Worm (Caenorhabditis elegans) whole organism, L4 larva: Measurements from ENCODE around the gene Y73F8A.15.
"Not testable (repeated sequence)": the region's sequence is repeated elsewhere in the genome, so short reads cannot be mapped to it uniquely, and the experiment has no call there.

Experiments used
- F26F4.8 ChIP-seq: fragments of 200-800 bp; sonication (Bioruptor generic); conservative IDR thresholded peaks from 2 replicates; pipeline ENCODE4 v1.3.6; 2022; ENCODE audit warnings: missing genetic modification characterization, missing compliant biosample characterization
- attf-4 ChIP-seq: sonication (generic microtip); optimal IDR thresholded peaks from 3 replicates; lab custom pipeline; 2017; ENCODE audit warnings: missing biosample characterization, missing genetic modification characterization
- ceh-28 ChIP-seq: fragments of 150-350 bp; optimal IDR thresholded peaks from 2 replicates; lab custom pipeline; 2014; ENCODE audit warnings: missing biosample characterization, missing genetic modification reagents, missing genetic modification characterization
- ceh-82 ChIP-seq: sonication (generic microtip); optimal IDR thresholded peaks from 2 replicates; lab custom pipeline; 2017; ENCODE audit warnings: missing biosample characterization, missing genetic modification characterization
- daf-16 ChIP-seq, 3 experiments: sonication (generic microtip); optimal IDR thresholded peaks; 2 replicates each; lab custom pipeline; 2016 to 2017; ENCODE audit warnings: missing genetic modification characterization in 3 of 3, missing genetic modification reagents in 3 of 3, mild to moderate bottlenecking in 2 of 3, missing compliant biosample characterization in 2 of 3, missing biosample characterization in 1 of 3, moderate library complexity in 1 of 3
- daf-19 ChIP-seq: fragments of 200-800 bp; sonication (Bioruptor generic); conservative IDR thresholded peaks from 2 replicates; pipeline ENCODE4 v1.3.6; 2022; ENCODE audit warnings: missing genetic modification characterization, missing compliant biosample characterization
- duxl-1 ChIP-seq: sonication (generic microtip); optimal IDR thresholded peaks from 2 replicates; lab custom pipeline; 2016; ENCODE audit warnings: mild to moderate bottlenecking, missing genetic modification characterization, moderate library complexity, missing compliant biosample characterization; ENCODE audit not compliant: poor library complexity
- fkh-10 ChIP-seq: fragments of 150-350 bp; optimal IDR thresholded peaks from 2 replicates; lab custom pipeline; 2014; ENCODE audit warnings: missing biosample characterization, missing genetic modification reagents, missing genetic modification characterization
- gei-8 ChIP-seq: fragments of 200-800 bp; sonication (Bioruptor generic); optimal IDR thresholded peaks from 2 replicates; lab custom pipeline; 2018; ENCODE audit warnings: mild to moderate bottlenecking, missing genetic modification characterization, missing compliant biosample characterization
- hif-1 ChIP-seq, 2 experiments: sonication (generic microtip); optimal IDR thresholded peaks; 2 replicates each; lab custom pipeline; 2016 to 2017; ENCODE audit warnings: missing compliant biosample characterization in 2 of 2, missing genetic modification characterization in 2 of 2, missing genetic modification reagents in 2 of 2, missing genotype in 2 of 2, mild to moderate bottlenecking in 1 of 2
- lin-13 ChIP-seq: fragments of 150-350 bp; optimal IDR thresholded peaks from 2 replicates; lab custom pipeline; 2014; ENCODE audit warnings: missing biosample characterization, missing genetic modification reagents, missing genetic modification characterization
- lin-38 ChIP-seq: fragments of 200-800 bp; sonication (Bioruptor generic); IDR thresholded peaks from 2 replicates; pipeline ENCODE4 v1.3.6; 2022; ENCODE audit warnings: missing genetic modification reagents, missing genetic modification characterization, missing compliant biosample characterization
- lin-39 ChIP-seq: fragments of 150-350 bp; optimal IDR thresholded peaks from 2 replicates; lab custom pipeline; 2014; ENCODE audit warnings: missing biosample characterization, missing genetic modification reagents, missing genetic modification characterization
- lsy-2 ChIP-seq, 2 experiments: fragments of 150-350 bp in 1 of 2; sonication (generic microtip) in 1 of 2; optimal IDR thresholded peaks; 2 replicates each; lab custom pipeline; 2014 to 2017; ENCODE audit warnings: missing biosample characterization in 2 of 2, missing genetic modification characterization in 2 of 2
- mxl-3 ChIP-seq: fragments of 200-800 bp; sonication (Bioruptor generic); optimal IDR thresholded peaks from 2 replicates; lab custom pipeline; 2018; ENCODE audit warnings: mild to moderate bottlenecking, missing genetic modification characterization, missing compliant biosample characterization
- nhr-25 ChIP-seq: sonication (generic microtip); optimal IDR thresholded peaks from 2 replicates; lab custom pipeline; 2017; ENCODE audit warnings: missing genetic modification characterization, mild to moderate bottlenecking, missing compliant biosample characterization, antibody characterized with exemption, moderate library complexity, borderline replicate concordance; ENCODE audit not compliant: insufficient read depth
- pha-4 ChIP-seq, 2 experiments: fragments of 150-350 bp in 1 of 2; fragments of 200-800 bp in 1 of 2; sonication (Bioruptor generic) in 1 of 2; IDR thresholded peaks in 1 of 2; optimal IDR thresholded peaks in 1 of 2; 2 replicates each; pipeline versions ENCODE4 v1.3.6 to Lab custom; 2014 to 2022; ENCODE audit warnings: missing genetic modification characterization in 2 of 2, missing genetic modification reagents in 2 of 2, missing biosample characterization in 1 of 2, missing compliant biosample characterization in 1 of 2
- saeg-2 ChIP-seq: fragments of 200-800 bp; sonication (Bioruptor generic); IDR thresholded peaks from 2 replicates; pipeline ENCODE4 v1.3.6; 2022; ENCODE audit warnings: missing genetic modification reagents, missing genetic modification characterization, missing compliant biosample characterization
- sdz-12 ChIP-seq: fragments of 200-800 bp; sonication (Bioruptor generic); optimal IDR thresholded peaks from 2 replicates; lab custom pipeline; 2018; ENCODE audit warnings: mild to moderate bottlenecking, missing genetic modification characterization, missing compliant biosample characterization
- set-16 ChIP-seq: fragments of 200-800 bp; sonication (Bioruptor generic); IDR thresholded peaks from 2 replicates; pipeline ENCODE4 v1.3.6; 2022; ENCODE audit warnings: missing genetic modification reagents, missing genetic modification characterization, missing compliant biosample characterization
- snpc-1.2 ChIP-seq: fragments of 200-800 bp; sonication (Bioruptor generic); IDR thresholded peaks from 2 replicates; pipeline ENCODE4 v1.3.6; 2022; ENCODE audit warnings: missing genetic modification reagents, missing genetic modification characterization, missing compliant biosample characterization
- spr-3 ChIP-seq: fragments of 200-800 bp; sonication (Bioruptor generic); optimal IDR thresholded peaks from 2 replicates; lab custom pipeline; 2018; ENCODE audit warnings: mild to moderate bottlenecking, missing genetic modification characterization, missing compliant biosample characterization
- unc-62 ChIP-seq, 3 experiments: fragments of 150-350 bp in 1 of 3; sonication (generic microtip); optimal IDR thresholded peaks in 2 of 3; peaks in 1 of 3; 1 replicate in 1 of 3; 2 replicates in 2 of 3; lab custom pipeline; 2014 to 2017; ENCODE audit warnings: missing biosample characterization in 3 of 3, missing genetic modification characterization in 3 of 3, missing genetic modification reagents in 3 of 3, missing genotype in 1 of 3
- zip-11 ChIP-seq: fragments of 200-800 bp; sonication (Bioruptor generic); IDR thresholded peaks from 2 replicates; pipeline ENCODE4 v1.3.6; 2022; ENCODE audit warnings: missing genetic modification characterization, missing compliant biosample characterization
- ztf-7 ChIP-seq: fragments of 150-350 bp; optimal IDR thresholded peaks from 2 replicates; lab custom pipeline; 2014; ENCODE audit warnings: missing biosample characterization, missing genetic modification characterization

Gene Y73F8A.15

DNA sequence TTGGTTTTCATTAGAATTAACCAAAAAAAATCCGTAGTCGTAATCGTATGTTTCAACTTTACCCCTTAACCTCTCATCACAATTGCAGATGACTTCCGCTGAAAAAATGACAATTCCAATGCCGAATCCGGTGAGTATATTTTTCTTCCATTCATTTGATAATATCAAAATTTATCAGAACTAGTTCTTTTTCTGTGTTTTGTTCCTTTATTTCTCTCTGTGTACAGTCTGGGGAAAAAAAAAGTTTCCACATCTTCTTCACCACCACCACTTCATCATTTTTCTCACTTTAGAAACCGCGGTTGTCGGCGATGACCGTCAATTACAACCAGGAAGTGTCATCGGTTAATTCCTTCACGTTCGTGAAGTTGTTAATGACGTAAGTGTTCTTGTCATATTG is 19.2 kb upstream of the Y73F8A.15 start, which contains the start of gene best-21 (continued):
- no peak for TF ChIP-seq spr-3
- TF ChIP-seq, all 104 proteins: peak for 0

DNA sequence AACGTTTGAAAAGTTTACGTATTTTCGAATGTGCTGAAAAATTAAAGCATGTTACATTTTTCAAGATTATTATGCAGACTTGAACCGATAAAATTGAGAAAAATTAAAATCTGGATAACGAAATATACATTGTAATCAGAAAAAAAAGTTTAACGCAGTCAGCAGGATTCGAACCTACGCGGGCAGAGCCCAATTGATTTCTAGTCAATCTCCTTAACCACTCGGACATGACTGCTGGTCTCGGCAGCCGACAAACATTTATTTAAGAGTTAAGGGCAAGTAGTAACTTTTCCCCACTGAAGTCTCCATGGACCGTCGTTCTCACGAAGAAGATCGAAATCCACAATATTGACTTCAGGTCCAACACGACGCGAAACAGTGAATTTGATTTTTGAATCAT is 10.4 kb upstream of the Y73F8A.15 start:
- peak; percentile 97 for TF ChIP-seq snpc-1.2 (GFP tag; lab: Robert Waterston, UW)
- TF ChIP-seq lin-38 (GFP tag; lab: Robert Waterston, UW) = peak; percentile 34

DNA sequence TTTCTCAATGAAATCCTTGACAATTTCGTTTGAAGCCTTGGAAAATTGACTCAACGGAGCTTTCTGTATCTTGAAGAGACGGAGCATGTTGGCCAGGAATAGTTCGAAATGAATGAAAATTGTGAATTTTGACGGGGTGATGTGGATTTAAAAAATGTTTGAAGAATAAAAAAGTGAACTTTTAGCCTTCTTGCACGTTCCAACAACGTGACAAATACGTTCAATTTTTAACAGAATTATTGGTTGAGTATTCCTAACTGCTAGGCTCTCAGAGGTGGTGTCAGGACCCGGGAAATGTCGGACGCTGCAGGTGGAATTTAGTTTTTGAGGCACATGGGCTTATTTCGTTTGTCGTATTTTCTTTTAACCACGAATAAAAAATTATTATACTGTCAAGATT is 9.8 kb upstream of the Y73F8A.15 start, which contains the start of gene Y73F8A.12:
TSS of gene Y73F8A.12 (minus strand) at position 101 of the 400 bp plus-strand sequence.
- TF ChIP-seq set-16; hif-1 (tag; optimal IDR thresholded peaks at IDR 0.05; lab: Kevin White, UChicago); lin-39 (tag; lab: Kevin White, UChicago): not testable (repeated sequence)

DNA sequence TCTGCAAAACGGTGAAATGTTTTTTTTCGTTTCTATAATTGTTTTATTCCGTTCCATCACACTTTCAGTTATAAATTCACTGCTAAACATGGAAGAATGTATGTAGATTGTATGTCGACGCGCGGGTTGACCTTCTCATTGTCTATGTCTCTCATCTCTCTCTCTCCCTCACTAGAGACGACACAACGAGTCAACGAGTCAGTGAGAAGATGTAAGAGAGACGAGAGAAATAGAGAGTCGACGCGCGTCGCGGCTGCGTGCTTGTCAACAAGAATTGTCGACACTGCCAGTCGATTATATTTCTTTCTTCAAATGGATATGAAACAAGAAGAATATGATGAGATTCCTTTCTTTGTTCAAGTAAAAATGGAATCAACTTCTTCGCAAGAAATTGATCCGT is 9.4 kb upstream of the Y73F8A.15 start, which contains the start of gene Y73F8A.13:
TSS of gene Y73F8A.13 (plus strand) at position 240 of the 400 bp plus-strand sequence.
- TF ChIP-seq daf-16 (GFP tag; optimal IDR thresholded peaks at IDR 0.05; lab: Kevin White, UChicago) (no peak), daf-16 (tag; optimal IDR thresholded peaks at IDR 0.05; lab: Kevin White, UChicago) (peak; percentile 55), snpc-1.2 (GFP tag; lab: Robert Waterston, UW) (no peak), gei-8 (no peak), lin-13 (peak; percentile 3)
- TF ChIP-seq, all 104 proteins: peak for 2

DNA sequence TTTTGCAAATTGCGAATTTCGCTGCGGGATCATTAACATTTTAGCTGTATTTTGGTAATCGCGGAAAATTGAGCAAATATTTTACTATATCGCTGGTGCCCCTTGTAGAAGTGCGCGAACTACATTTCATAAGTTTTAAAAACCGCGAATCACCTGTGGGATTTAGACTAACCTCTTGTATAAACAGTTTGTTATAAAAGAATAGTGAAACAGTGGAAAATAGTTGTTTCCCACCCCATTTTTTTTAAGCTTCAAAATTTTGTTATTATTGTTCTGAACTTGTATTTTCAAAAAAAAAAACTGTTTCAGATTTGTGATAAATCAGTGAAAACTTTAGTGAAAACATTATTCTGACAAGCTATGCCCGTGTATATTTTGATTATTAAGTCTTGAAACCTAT is 5.9 kb upstream of the Y73F8A.15 start:
- no peak for TF ChIP-seq sdz-12 (GFP tag; lab: Kevin White, UChicago)
- TF ChIP-seq duxl-1 (tag; lab: Kevin White, UChicago) = no peak
- 0 out of 2 replicates have a peak, but pooled peaks have one; percentile 31 for TF ChIP-seq snpc-1.2 (GFP tag; lab: Robert Waterston, UW)
- no peak for TF ChIP-seq lsy-2 (tag; optimal IDR thresholded peaks at IDR 0.05; lab: Kevin White, UChicago)
- TF ChIP-seq unc-62 (GFP tag; optimal IDR thresholded peaks at IDR 0.05 in 1 of 2; lab: Kevin White, UChicago) = peak in 1 of 2 experiments; percentile 94
- no peak for TF ChIP-seq unc-62 (tag; optimal IDR thresholded peaks at IDR 0.05; lab: Kevin White, UChicago)

DNA sequence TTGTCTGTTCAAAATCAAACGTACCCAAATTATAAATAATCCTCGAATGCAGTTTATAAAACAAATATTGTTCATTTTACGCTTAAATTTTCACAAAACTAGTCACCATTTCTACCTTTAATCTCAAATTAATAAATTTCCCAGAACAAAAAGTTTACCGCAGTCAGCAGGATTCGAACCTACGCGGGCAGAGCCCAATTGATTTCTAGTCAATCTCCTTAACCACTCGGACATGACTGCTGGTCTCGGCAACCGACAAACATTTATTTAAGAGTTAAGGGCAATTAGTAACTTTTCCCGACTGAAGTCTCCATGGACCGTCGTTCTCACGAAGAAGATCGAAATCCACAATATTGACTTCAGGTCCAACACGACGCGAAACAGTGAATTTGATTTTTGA is 3.1 kb upstream of the Y73F8A.15 start:
- TF ChIP-seq pha-4 (GFP tag; IDR thresholded peaks at IDR 0.05; lab: Robert Waterston, UW) = peak; percentile 27; the same call in 1 of the 2 replicates
- not testable (repeated sequence) for TF ChIP-seq pha-4 (tag; optimal IDR thresholded peaks at IDR 0.05; lab: Kevin White, UChicago)
- peak; percentile 58; the same call in 1 of the 2 replicates for TF ChIP-seq F26F4.8 (GFP tag; lab: Robert Waterston, UW)
- peak; percentile 98 for TF ChIP-seq snpc-1.2 (GFP tag; lab: Robert Waterston, UW)

DNA sequence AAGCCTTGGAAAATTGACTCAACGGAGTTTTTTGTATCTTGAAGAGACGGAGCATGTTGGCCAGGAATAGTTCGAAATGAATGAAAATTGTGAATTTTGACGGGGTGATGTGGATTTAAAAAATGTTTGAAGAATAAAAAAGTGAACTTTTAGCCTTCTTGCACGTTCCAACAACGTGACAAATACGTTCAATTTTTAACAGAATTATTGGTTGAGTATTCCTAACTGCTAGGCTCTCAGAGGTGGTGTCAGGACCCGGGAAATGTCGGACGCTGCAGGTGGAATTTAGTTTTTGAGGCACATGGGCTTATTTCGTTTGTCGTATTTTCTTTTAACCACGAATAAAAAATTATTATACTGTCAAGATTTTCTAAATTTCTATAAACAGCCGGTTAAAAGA is 2.4 kb upstream of the Y73F8A.15 start, which contains the start of gene Y73F8A.14:
TSS of gene Y73F8A.14 (minus strand) at position 101 of the 400 bp plus-strand sequence.
- not testable (repeated sequence) for TF ChIP-seq lin-39 (tag; lab: Kevin White, UChicago); mxl-3 (GFP tag; lab: Kevin White, UChicago); attf-4 (tag; lab: Kevin White, UChicago)

DNA sequence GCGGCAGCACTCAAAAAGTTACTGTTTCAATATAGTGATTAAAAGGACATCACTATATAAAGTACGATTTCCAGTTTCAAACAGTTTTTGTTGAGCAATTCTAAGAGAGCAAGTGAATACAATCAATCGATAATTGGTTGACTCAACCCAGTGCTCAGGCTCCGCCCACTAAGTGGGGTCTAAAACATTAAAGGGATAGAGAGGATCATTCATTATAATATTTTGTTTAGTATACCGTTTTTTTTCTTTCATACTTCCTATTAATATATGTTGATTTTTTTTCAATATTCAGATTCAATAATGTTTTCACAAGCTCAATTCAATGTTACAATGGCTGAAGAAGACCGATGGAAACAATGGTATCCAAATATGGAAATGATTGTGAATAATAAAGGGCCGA is 2.2 kb downstream of the Y73F8A.15 start, which contains the start of gene tbx-39:
TSS of gene tbx-39 (plus strand) at position 301 of the 400 bp plus-strand sequence.
- TF ChIP-seq ceh-82 (tag; lab: Kevin White, UChicago) (no peak), daf-19 (GFP tag; lab: Robert Waterston, UW) (no peak), zip-11 (GFP tag; lab: Robert Waterston, UW) (no peak), duxl-1 (tag; lab: Kevin White, UChicago) (no peak), ceh-28 (no peak), saeg-2 (GFP tag; lab: Robert Waterston, UW) (no peak), fkh-10 (GFP tag; lab: Kevin White, UChicago) (no peak), ztf-7 (no peak), nhr-25 (no peak)
